Worm (Caenorhabditis elegans) whole organism, early embryonic: ENCODE measurements around the gene htas-1.

Experiments
- B0310.2 ChIP-seq: sonication (generic microtip); optimal IDR thresholded peaks from 2 replicates; lab custom pipeline; 2016; ENCODE audit warnings: mild to moderate bottlenecking, missing genetic modification characterization, missing compliant biosample characterization
- F13C5.2 ChIP-seq: sonication (generic microtip); optimal IDR thresholded peaks from 2 replicates; lab custom pipeline; 2017; ENCODE audit warnings: mild to moderate bottlenecking, missing genetic modification characterization, inconsistent platforms, missing compliant biosample characterization
- aly-1 ChIP-seq: sonication (generic microtip); optimal IDR thresholded peaks from 2 replicates; lab custom pipeline; 2016; ENCODE audit warnings: missing genetic modification characterization, missing compliant biosample characterization
- ama-1 ChIP-seq: fragments of 150-350 bp; optimal IDR thresholded peaks from 2 replicates; lab custom pipeline; 2014
- ceh-13 ChIP-seq: fragments of 200-800 bp; sonication (Bioruptor generic); optimal IDR thresholded peaks from 2 replicates; lab custom pipeline; 2018; ENCODE audit warnings: mild to moderate bottlenecking, missing genetic modification characterization, missing compliant biosample characterization
- ceh-36 ChIP-seq: sonication (generic microtip); optimal IDR thresholded peaks from 2 replicates; lab custom pipeline; 2016; ENCODE audit warnings: missing genetic modification characterization, inconsistent platforms, missing compliant biosample characterization
- ets-7 ChIP-seq: sonication (generic microtip); optimal IDR thresholded peaks from 2 replicates; lab custom pipeline; 2016; ENCODE audit warnings: missing genotype, missing genetic modification characterization, missing compliant biosample characterization
- flt-1 ChIP-seq: fragments of 200-800 bp; sonication (Bioruptor generic); IDR thresholded peaks from 2 replicates; pipeline ENCODE4 v1.3.6; 2022; ENCODE audit warnings: missing genetic modification characterization, missing compliant biosample characterization
- hmbx-1 ChIP-seq: sonication (generic microtip); optimal IDR thresholded peaks from 2 replicates; lab custom pipeline; 2016; ENCODE audit warnings: mild to moderate bottlenecking, missing genetic modification characterization, missing compliant biosample characterization
- hmg-4 ChIP-seq: fragments of 200-800 bp; sonication (Bioruptor generic); optimal IDR thresholded peaks from 2 replicates; lab custom pipeline; 2018; ENCODE audit warnings: mild to moderate bottlenecking, missing genetic modification characterization, missing compliant biosample characterization
- hnd-1 ChIP-seq: sonication (generic microtip); optimal IDR thresholded peaks from 2 replicates; lab custom pipeline; 2016; ENCODE audit warnings: missing genetic modification characterization, missing compliant biosample characterization
- pes-1 ChIP-seq: fragments of 200-800 bp; sonication (Bioruptor generic); IDR thresholded peaks from 2 replicates; pipeline ENCODE4 v1.3.6; 2022; ENCODE audit warnings: missing genetic modification reagents, missing genetic modification characterization, missing compliant biosample characterization
- scrt-1 ChIP-seq: fragments of 200-800 bp; sonication (Bioruptor generic); IDR thresholded peaks from 2 replicates; pipeline ENCODE4 v1.3.6; 2022; ENCODE audit warnings: missing genetic modification characterization, missing compliant biosample characterization
- sea-1 ChIP-seq: fragments of 200-800 bp; sonication (Bioruptor generic); conservative IDR thresholded peaks from 2 replicates; pipeline ENCODE4 v1.3.6; 2022; ENCODE audit warnings: missing genetic modification characterization, missing compliant biosample characterization
- tbx-11 ChIP-seq: fragments of 200-800 bp; sonication (Bioruptor generic); IDR thresholded peaks from 2 replicates; pipeline ENCODE4 v1.3.6; 2022; ENCODE audit warnings: missing genetic modification characterization, missing compliant biosample characterization
- tbx-37 ChIP-seq: fragments of 200-800 bp; sonication (Bioruptor generic); conservative IDR thresholded peaks from 2 replicates; pipeline ENCODE4 v1.3.6; 2022; ENCODE audit warnings: missing genetic modification reagents, missing genetic modification characterization, missing compliant biosample characterization
- tra-4 ChIP-seq: sonication (generic microtip); optimal IDR thresholded peaks from 2 replicates; lab custom pipeline; 2017; ENCODE audit warnings: missing genetic modification characterization, missing compliant biosample characterization

The htas-1 gene

DNA sequence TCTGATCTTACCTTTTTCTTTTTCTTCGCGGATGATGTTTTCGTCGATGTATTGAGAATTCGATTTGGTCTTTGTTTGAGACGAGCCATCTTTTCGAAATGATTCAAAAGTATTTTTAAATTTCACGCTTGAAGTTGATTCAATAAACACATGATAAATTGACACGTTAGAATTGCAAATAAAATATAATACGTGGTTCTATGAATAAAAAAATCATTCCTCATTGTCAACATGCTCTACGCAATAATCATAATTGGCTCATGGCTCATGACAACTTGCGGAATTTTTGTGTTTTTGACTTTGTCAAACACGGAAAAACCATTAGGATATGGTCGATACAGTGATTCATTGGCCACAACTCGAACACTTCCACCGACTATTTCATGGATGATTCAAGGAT, at the start of gene htas-1, which contains the start of gene ZK1251.3:
htas-1 (minus strand) TSS at position 101 of the 400 bp plus-strand sequence.
ZK1251.3 (plus strand) TSS at position 226 of the 400 bp plus-strand sequence.
- TF ChIP-seq sea-1 (GFP tag; lab: Robert Waterston, UW), result no peak
- TF ChIP-seq tbx-37 (GFP tag; lab: Robert Waterston, UW), result no peak
- TF ChIP-seq aly-1, result no peak
- no peak for TF ChIP-seq pes-1 (GFP tag; lab: Robert Waterston, UW)
- no peak for TF ChIP-seq tbx-11 (GFP tag; lab: Robert Waterston, UW)
- no peak for TF ChIP-seq ceh-36 (tag; lab: Kevin White, UChicago)
- TF ChIP-seq flt-1, result no peak
- no peak for TF ChIP-seq hmg-4
- no peak for TF ChIP-seq tra-4 (tag; lab: Kevin White, UChicago)
- no peak for TF ChIP-seq ceh-13 (GFP tag; lab: Kevin White, UChicago)
- no peak for TF ChIP-seq hnd-1 (tag; lab: Kevin White, UChicago)
- TF ChIP-seq ama-1 (lab: Kevin White, UChicago), result no peak
- TF ChIP-seq ets-7 (tag; lab: Kevin White, UChicago), result no peak
- TF ChIP-seq B0310.2, result no peak
- no peak for TF ChIP-seq hmbx-1
- TF ChIP-seq scrt-1 (GFP tag; lab: Robert Waterston, UW), result no peak
- TF ChIP-seq F13C5.2 (tag; lab: Kevin White, UChicago), result no peak

DNA sequence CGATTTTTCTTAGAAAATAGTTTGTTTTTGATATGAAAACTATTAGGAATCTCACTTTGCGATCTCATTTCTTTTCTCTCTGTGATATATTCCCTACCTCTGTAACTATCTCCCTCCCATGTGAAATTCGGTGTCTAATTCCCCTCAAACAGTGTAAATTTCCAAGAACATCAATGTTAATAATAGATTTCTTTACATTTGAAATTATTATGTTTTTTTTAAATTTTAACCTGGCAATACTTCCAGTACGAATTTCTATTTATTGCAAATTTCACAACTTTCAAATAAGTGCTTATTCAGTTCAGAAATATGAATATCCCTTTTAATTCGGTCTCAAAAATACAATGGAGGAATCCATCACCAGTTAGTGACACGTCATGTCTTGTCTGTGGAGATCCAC, 45.0 kb upstream of the htas-1 start, which contains the start of gene nhr-100:
nhr-100 (plus strand) TSS at position 301 of the 400 bp plus-strand sequence.
- TF ChIP-seq ceh-13 (GFP tag; lab: Kevin White, UChicago), result no peak
- TF ChIP-seq tra-4 (tag; lab: Kevin White, UChicago), result no peak
- no peak for TF ChIP-seq F13C5.2 (tag; lab: Kevin White, UChicago)

DNA sequence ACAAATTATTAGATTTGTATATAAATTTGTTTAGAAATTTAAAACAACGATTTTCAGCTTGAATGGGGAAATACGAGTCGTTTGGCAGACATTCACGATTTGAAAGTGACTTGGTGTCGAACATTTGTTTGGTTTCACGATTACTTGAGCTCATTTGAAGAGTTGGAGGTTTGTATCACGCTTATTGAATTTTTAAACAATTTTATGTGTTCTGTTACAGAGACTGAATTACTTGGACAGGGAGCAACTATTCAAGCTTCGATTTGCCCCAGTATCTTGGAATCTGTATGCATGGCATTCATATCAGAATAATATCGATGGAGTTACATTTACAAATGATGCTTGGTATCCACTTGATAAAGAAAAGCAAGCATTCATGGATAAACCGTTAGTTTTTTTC, 43.9 kb upstream of the htas-1 start:
- TF ChIP-seq ama-1 (lab: Kevin White, UChicago) (no peak), ceh-13 (GFP tag; lab: Kevin White, UChicago) (no peak), tbx-11 (GFP tag; lab: Robert Waterston, UW) (no peak), tra-4 (tag; lab: Kevin White, UChicago) (no peak), B0310.2 (no peak), ceh-36 (tag; lab: Kevin White, UChicago) (no peak), hmg-4 (no peak), ets-7 (tag; lab: Kevin White, UChicago) (no peak)

ce11 chrIV:9725468-9725985, 42.2 kb upstream of the htas-1 start:
- TF ChIP-seq F13C5.2 (tag; lab: Kevin White, UChicago) (no peak), tra-4 (tag; lab: Kevin White, UChicago) (no peak), ceh-36 (tag; lab: Kevin White, UChicago) (no peak)

- TF ChIP-seq tbx-37 (GFP tag; lab: Robert Waterston, UW), result no peak
- no peak for TF ChIP-seq ceh-36 (tag; lab: Kevin White, UChicago)
- no peak for TF ChIP-seq sea-1 (GFP tag; lab: Robert Waterston, UW)
- TF ChIP-seq ama-1 (lab: Kevin White, UChicago), result no peak
- TF ChIP-seq hmg-4, result no peak
Observed at ce11 chrIV:9724948-9725347, 41.6 kb upstream of the htas-1 start, which contains the start of the genes nhr-138 and C28D4.18. Gene nhr-138, plus strand, starts transcription at chrIV:9725251. Gene C28D4.18, plus strand, starts transcription at chrIV:9725280.

- TF ChIP-seq B0310.2, result no peak
- TF ChIP-seq tra-4 (tag; lab: Kevin White, UChicago), result no peak
- no peak for TF ChIP-seq tbx-37 (GFP tag; lab: Robert Waterston, UW)
- TF ChIP-seq ceh-36 (tag; lab: Kevin White, UChicago), result no peak
- TF ChIP-seq tbx-11 (GFP tag; lab: Robert Waterston, UW), result no peak
- TF ChIP-seq pes-1 (GFP tag; lab: Robert Waterston, UW), result no peak
- TF ChIP-seq flt-1, result no peak
Observed at ce11 chrIV:9723185-9723584, 39.9 kb upstream of the htas-1 start.

DNA sequence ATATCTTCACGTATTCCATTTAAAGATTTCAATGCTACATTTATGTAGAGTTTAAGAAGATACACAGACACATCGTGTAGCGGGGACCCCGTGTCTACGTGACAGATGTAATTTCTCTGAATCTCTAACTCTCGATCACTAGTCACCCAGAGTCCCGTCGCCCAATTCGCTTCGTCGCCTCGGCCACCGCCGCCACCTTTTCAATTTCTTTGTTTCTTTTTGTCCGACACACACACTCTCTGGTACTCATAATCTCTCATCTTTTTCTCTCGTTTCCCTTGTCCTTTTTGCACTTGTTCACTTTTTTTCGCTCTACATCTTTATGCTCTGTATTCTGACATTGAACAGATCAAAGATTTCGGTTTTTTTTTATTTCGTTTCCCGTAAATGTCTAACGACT, 35.1 kb upstream of the htas-1 start:
- TF ChIP-seq flt-1, result no peak
- TF ChIP-seq hnd-1 (tag; lab: Kevin White, UChicago), result no peak
- TF ChIP-seq tra-4 (tag; lab: Kevin White, UChicago), result no peak
- no peak for TF ChIP-seq ama-1 (lab: Kevin White, UChicago)
- no peak for TF ChIP-seq ceh-13 (GFP tag; lab: Kevin White, UChicago)
- no peak for TF ChIP-seq tbx-37 (GFP tag; lab: Robert Waterston, UW)

ce11 chrIV:9717844-9718243, 34.5 kb upstream of the htas-1 start:
- no peak for TF ChIP-seq ceh-36 (tag; lab: Kevin White, UChicago)
- no peak for TF ChIP-seq tbx-11 (GFP tag; lab: Robert Waterston, UW)
- TF ChIP-seq hmg-4, result no peak
- TF ChIP-seq B0310.2, result no peak

ce11 chrIV:9716490-9716889, 33.2 kb upstream of the htas-1 start:
- TF ChIP-seq tbx-11 (GFP tag; lab: Robert Waterston, UW), result no peak
- TF ChIP-seq tra-4 (tag; lab: Kevin White, UChicago), result no peak
- no peak for TF ChIP-seq hmbx-1
- TF ChIP-seq aly-1, result no peak
- no peak for TF ChIP-seq flt-1
- TF ChIP-seq sea-1 (GFP tag; lab: Robert Waterston, UW), result no peak
- TF ChIP-seq B0310.2, result no peak
- TF ChIP-seq ama-1 (lab: Kevin White, UChicago), result no peak
- TF ChIP-seq hmg-4, result no peak
- TF ChIP-seq ets-7 (tag; lab: Kevin White, UChicago), result no peak
- no peak for TF ChIP-seq pes-1 (GFP tag; lab: Robert Waterston, UW)
- no peak for TF ChIP-seq ceh-13 (GFP tag; lab: Kevin White, UChicago)
- TF ChIP-seq hnd-1 (tag; lab: Kevin White, UChicago), result no peak
- no peak for TF ChIP-seq tbx-37 (GFP tag; lab: Robert Waterston, UW)
- no peak for TF ChIP-seq F13C5.2 (tag; lab: Kevin White, UChicago)
